Fruit fly (Drosophila melanogaster): ENCODE results near the gene Trf4-2.

- TF ChIP-seq ovo (GFP tag; optimal IDR thresholded peaks at IDR 0.05), result no peak
- TF ChIP-seq CG5204 (GFP tag; optimal IDR thresholded peaks at IDR 0.05), result no peak
- TF ChIP-seq CG7045 (GFP tag; optimal IDR thresholded peaks at IDR 0.05), result no peak
- TF ChIP-seq Clk (GFP tag; optimal IDR thresholded peaks at IDR 0.05), result no peak
- no peak for TF ChIP-seq Crg-1 (GFP tag; optimal IDR thresholded peaks at IDR 0.05)
- TF ChIP-seq CG11617 (GFP tag; optimal IDR thresholded peaks at IDR 0.05), result no peak
- no peak for TF ChIP-seq CG1620 (GFP tag; optimal IDR thresholded peaks at IDR 0.05)
- TF ChIP-seq pad (GFP tag; optimal IDR thresholded peaks at IDR 0.05), result no peak
- TF ChIP-seq bab1 (GFP tag; optimal IDR thresholded peaks at IDR 0.05), result no peak
- no peak for TF ChIP-seq Mnt (GFP tag; optimal IDR thresholded peaks at IDR 0.05)
Observed at dm6 chr3R:24968015-24968414, 43.0 kb downstream of the Trf4-2 start.
